Fruit fly (Drosophila melanogaster): ENCODE measurements around the gene CG10333.

Gene CG10333

dm6 chr2L:18563020-18563546 is 43.5 kb upstream of the CG10333 start:
- TF ChIP-seq CG5204 (GFP tag; optimal IDR thresholded peaks at IDR 0.05) (no peak), Clk (GFP tag; optimal IDR thresholded peaks at IDR 0.05) (no peak), Crg-1 (GFP tag; optimal IDR thresholded peaks at IDR 0.05) (peak; percentile 41), CG11617 (GFP tag; optimal IDR thresholded peaks at IDR 0.05) (peak; percentile 33), CG14711 (tag; optimal IDR thresholded peaks at IDR 0.05) (no peak), bab1 (GFP tag; optimal IDR thresholded peaks at IDR 0.05) (peak; percentile 58), CG1620 (GFP tag; optimal IDR thresholded peaks at IDR 0.05) (no peak), toe (GFP tag; optimal IDR thresholded peaks at IDR 0.05) (no peak), tj (GFP tag; optimal IDR thresholded peaks at IDR 0.05) (peak; percentile 43), cic (GFP tag; optimal IDR thresholded peaks at IDR 0.05) (peak; percentile 84), CG12768 (GFP tag; optimal IDR thresholded peaks at IDR 0.05) (peak; percentile 73), Mnt (GFP tag; optimal IDR thresholded peaks at IDR 0.05) (peak; percentile 41), CG33017 (tag; optimal IDR thresholded peaks at IDR 0.05) (peak; percentile 58), CG7101 (tag; optimal IDR thresholded peaks at IDR 0.05) (peak; percentile 45), kay (GFP tag; ENCODE audit: borderline replicate concordance) (peak; percentile 97), Hr96 (GFP tag; optimal IDR thresholded peaks at IDR 0.05) (no peak), ovo (GFP tag; optimal IDR thresholded peaks at IDR 0.05) (peak; percentile 51), CG7045 (GFP tag; optimal IDR thresholded peaks at IDR 0.05) (peak; percentile 37), pad (GFP tag; optimal IDR thresholded peaks at IDR 0.05) (no peak), cnc (optimal IDR thresholded peaks at IDR 0.05) (no peak)

- no peak for TF ChIP-seq Mnt (GFP tag; optimal IDR thresholded peaks at IDR 0.05)
- peak; percentile 40 for TF ChIP-seq kay (GFP tag; ENCODE audit: borderline replicate concordance)
Observed at dm6 chr2L:18563991-18564390, 42.6 kb upstream of the CG10333 start.

- no peak for TF ChIP-seq CG7101 (tag; optimal IDR thresholded peaks at IDR 0.05)
- no peak for TF ChIP-seq tj (GFP tag; optimal IDR thresholded peaks at IDR 0.05)
- no peak for TF ChIP-seq CG5204 (GFP tag; optimal IDR thresholded peaks at IDR 0.05)
- no peak for TF ChIP-seq CG7045 (GFP tag; optimal IDR thresholded peaks at IDR 0.05)
- no peak for TF ChIP-seq CG1620 (GFP tag; optimal IDR thresholded peaks at IDR 0.05)
- no peak for TF ChIP-seq Clk (GFP tag; optimal IDR thresholded peaks at IDR 0.05)
- no peak for TF ChIP-seq CG33017 (tag; optimal IDR thresholded peaks at IDR 0.05)
- TF ChIP-seq cnc (optimal IDR thresholded peaks at IDR 0.05): no peak
- TF ChIP-seq toe (GFP tag; optimal IDR thresholded peaks at IDR 0.05): no peak
- TF ChIP-seq CG11617 (GFP tag; optimal IDR thresholded peaks at IDR 0.05): no peak
Observed at dm6 chr2L:18564417-18564816, 42.2 kb upstream of the CG10333 start.

dm6 chr2L:18566235-18567158 is 40.1 kb upstream of the CG10333 start:
- TF ChIP-seq Crg-1 (GFP tag; optimal IDR thresholded peaks at IDR 0.05) (no peak), CG7101 (tag; optimal IDR thresholded peaks at IDR 0.05) (peak; percentile 6), Mnt (GFP tag; optimal IDR thresholded peaks at IDR 0.05) (peak; percentile 48), CG1620 (GFP tag; optimal IDR thresholded peaks at IDR 0.05) (no peak), kay (GFP tag; ENCODE audit: borderline replicate concordance) (peak; percentile 56), Hr96 (GFP tag; optimal IDR thresholded peaks at IDR 0.05) (peak; percentile 6), cic (GFP tag; optimal IDR thresholded peaks at IDR 0.05) (peak; percentile 54), CG5204 (GFP tag; optimal IDR thresholded peaks at IDR 0.05) (peak; percentile 6), CG11617 (GFP tag; optimal IDR thresholded peaks at IDR 0.05) (peak; percentile 27), tj (GFP tag; optimal IDR thresholded peaks at IDR 0.05) (peak; percentile 5)

dm6 chr2L:18567563-18567962 is 39.1 kb upstream of the CG10333 start:
- TF ChIP-seq cnc (optimal IDR thresholded peaks at IDR 0.05) (no peak), Crg-1 (GFP tag; optimal IDR thresholded peaks at IDR 0.05) (peak; percentile 86), CG12768 (GFP tag; optimal IDR thresholded peaks at IDR 0.05) (peak; percentile 76), kay (GFP tag; ENCODE audit: borderline replicate concordance) (peak; percentile 93), CG33017 (tag; optimal IDR thresholded peaks at IDR 0.05) (peak; percentile 28), Clk (GFP tag; optimal IDR thresholded peaks at IDR 0.05) (peak; percentile 42), CG7101 (tag; optimal IDR thresholded peaks at IDR 0.05) (peak; percentile 68), CG5204 (GFP tag; optimal IDR thresholded peaks at IDR 0.05) (peak; percentile 38), tj (GFP tag; optimal IDR thresholded peaks at IDR 0.05) (peak; percentile 22), pad (GFP tag; optimal IDR thresholded peaks at IDR 0.05) (peak; percentile 37), CG11617 (GFP tag; optimal IDR thresholded peaks at IDR 0.05) (peak; percentile 57), ovo (GFP tag; optimal IDR thresholded peaks at IDR 0.05) (peak; percentile 68), CG14711 (tag; optimal IDR thresholded peaks at IDR 0.05) (peak; percentile 38), Hr96 (GFP tag; optimal IDR thresholded peaks at IDR 0.05) (peak; percentile 42), CG1620 (GFP tag; optimal IDR thresholded peaks at IDR 0.05) (peak; percentile 50), cic (GFP tag; optimal IDR thresholded peaks at IDR 0.05) (peak; percentile 83), toe (GFP tag; optimal IDR thresholded peaks at IDR 0.05) (peak; percentile 52), Mnt (GFP tag; optimal IDR thresholded peaks at IDR 0.05) (peak; percentile 72), bab1 (GFP tag; optimal IDR thresholded peaks at IDR 0.05) (no peak), CG7045 (GFP tag; optimal IDR thresholded peaks at IDR 0.05) (peak; percentile 85)

- TF ChIP-seq CG11617 (GFP tag; optimal IDR thresholded peaks at IDR 0.05) (no peak), tj (GFP tag; optimal IDR thresholded peaks at IDR 0.05) (peak; percentile 51)
Observed at dm6 chr2L:18568715-18569114, 37.9 kb upstream of the CG10333 start.
